Fruit fly (Drosophila melanogaster) whole organism, embryonic: ENCODE results near the gene CG6126.

Experiments
- Abd-B ChIP-seq: fragments of 200-800 bp; sonication (Bioruptor generic); optimal IDR thresholded peaks from 2 replicates; lab custom pipeline; 2018; ENCODE audit warnings: missing biosample characterization, mild to moderate bottlenecking, missing genetic modification characterization, moderate library complexity
- Ada2b ChIP-seq: fragments of 200-800 bp; sonication (Bioruptor generic); IDR thresholded peaks from 2 replicates; pipeline ENCODE4 v1.3.6; 2022; ENCODE audit warnings: missing biosample characterization, missing genetic modification characterization
- Aef1 ChIP-seq: fragments of 200-800 bp; sonication (Bioruptor generic); IDR thresholded peaks from 3 replicates; pipeline ENCODE4 v1.3.6; 2022; ENCODE audit warnings: missing biosample characterization, missing genetic modification characterization
- Atf-2 ChIP-seq: fragments of 200-800 bp; sonication (Bioruptor generic); optimal IDR thresholded peaks from 2 replicates; lab custom pipeline; 2016; ENCODE audit warnings: missing biosample characterization, missing genetic modification characterization
- Atf3 ChIP-seq: fragments of 200-800 bp; sonication (Bioruptor generic); optimal IDR thresholded peaks from 3 replicates; lab custom pipeline; 2016; ENCODE audit warnings: missing biosample characterization, missing genetic modification characterization
- B-H2 ChIP-seq: fragments of 200-800 bp; sonication (Bioruptor generic); optimal IDR thresholded peaks from 2 replicates; lab custom pipeline; 2018; ENCODE audit warnings: missing biosample characterization, mild to moderate bottlenecking, missing genetic modification characterization
- BEAF-32 ChIP-seq: fragments of 200-800 bp; sonication (Bioruptor generic); optimal IDR thresholded peaks from 3 replicates; lab custom pipeline; 2017; ENCODE audit warnings: missing biosample characterization, missing genetic modification characterization, mild to moderate bottlenecking, moderate library complexity, missing genetic modification reagents
- CG10366 ChIP-seq: fragments of 200-800 bp; sonication (Bioruptor generic); IDR thresholded peaks from 2 replicates; pipeline ENCODE4 v1.3.6; 2022; ENCODE audit warnings: missing biosample characterization, missing genetic modification characterization
- CG11695 ChIP-seq: fragments of 200-800 bp; sonication (Bioruptor generic); IDR thresholded peaks from 3 replicates; pipeline ENCODE4 v1.3.6; 2022; ENCODE audit warnings: missing biosample characterization, missing genetic modification characterization
- CG12769 ChIP-seq: fragments of 200-800 bp; sonication (Bioruptor generic); optimal IDR thresholded peaks from 2 replicates; lab custom pipeline; 2019; ENCODE audit warnings: missing biosample characterization, mild to moderate bottlenecking, missing genetic modification characterization, moderate library complexity
- CG13296 ChIP-seq: fragments of 200-800 bp; sonication (Bioruptor generic); optimal IDR thresholded peaks from 3 replicates; lab custom pipeline; 2018; ENCODE audit warnings: missing biosample characterization, mild to moderate bottlenecking, missing genetic modification characterization
- CG14014 ChIP-seq: fragments of 200-800 bp; sonication (Bioruptor generic); IDR thresholded peaks from 2 replicates; pipeline ENCODE4 v1.3.6; 2022; ENCODE audit warnings: missing biosample characterization, missing genetic modification characterization
- CG1529 ChIP-seq: fragments of 200-800 bp; sonication (Bioruptor generic); optimal IDR thresholded peaks from 3 replicates; lab custom pipeline; 2018; ENCODE audit warnings: missing biosample characterization, missing genetic modification characterization
- CG16779 ChIP-seq: fragments of 200-800 bp; sonication (Bioruptor generic); IDR thresholded peaks from 2 replicates; pipeline ENCODE4 v1.3.6; 2022; ENCODE audit warnings: missing biosample characterization, missing genetic modification characterization
- CG17186 ChIP-seq: fragments of 200-800 bp; sonication (Bioruptor generic); optimal IDR thresholded peaks from 3 replicates; lab custom pipeline; 2017; ENCODE audit warnings: missing biosample characterization, missing genetic modification reagents, missing genetic modification characterization
- CG2889 ChIP-seq: fragments of 200-800 bp; sonication (Bioruptor generic); IDR thresholded peaks from 3 replicates; pipeline ENCODE4 v1.3.6; 2022; ENCODE audit warnings: missing biosample characterization, missing genetic modification characterization
- CG33557 ChIP-seq: fragments of 200-800 bp; sonication (Bioruptor generic); optimal IDR thresholded peaks from 2 replicates; lab custom pipeline; 2019; ENCODE audit warnings: missing biosample characterization, mild to moderate bottlenecking, missing genetic modification characterization, moderate library complexity
- CG4730 ChIP-seq: fragments of 200-800 bp; sonication (Bioruptor generic); IDR thresholded peaks from 2 replicates; pipeline ENCODE4 v1.3.6; 2022; ENCODE audit warnings: missing biosample characterization, missing genetic modification characterization
- CG4854 ChIP-seq: fragments of 200-800 bp; sonication (Bioruptor generic); optimal IDR thresholded peaks from 2 replicates; lab custom pipeline; 2016; ENCODE audit warnings: missing biosample characterization, missing genetic modification characterization, inconsistent platforms
- CG6654 ChIP-seq: fragments of 200-800 bp; sonication (Bioruptor generic); optimal IDR thresholded peaks from 2 replicates; lab custom pipeline; 2017; ENCODE audit warnings: missing biosample characterization, mild to moderate bottlenecking, missing genetic modification characterization
- CG7271 ChIP-seq: fragments of 200-800 bp; sonication (Bioruptor generic); optimal IDR thresholded peaks from 2 replicates; lab custom pipeline; 2018; ENCODE audit warnings: missing biosample characterization, mild to moderate bottlenecking, missing genetic modification characterization, moderate library complexity
- CG9437 ChIP-seq: fragments of 200-800 bp; sonication (Bioruptor generic); optimal IDR thresholded peaks from 2 replicates; lab custom pipeline; 2018; ENCODE audit warnings: missing biosample characterization, mild to moderate bottlenecking, missing genetic modification characterization
- Dfd ChIP-seq, 2 experiments: fragments of >200 bp; optimal IDR thresholded peaks; 2 replicates each; lab custom pipeline; 2017; ENCODE audit warnings: missing biosample characterization in 2 of 2, missing genetic modification characterization in 2 of 2
- Fer3 ChIP-seq: fragments of 200-800 bp; sonication (Bioruptor generic); optimal IDR thresholded peaks from 2 replicates; lab custom pipeline; 2018; ENCODE audit warnings: missing biosample characterization, mild to moderate bottlenecking, missing genetic modification characterization, moderate library complexity
- GATAe ChIP-seq: fragments of 200-800 bp; sonication (Bioruptor generic); conservative IDR thresholded peaks from 2 replicates; pipeline ENCODE4 v1.3.6; 2022; ENCODE audit warnings: missing biosample characterization, missing genetic modification characterization
- HLH4C ChIP-seq: fragments of 200-800 bp; sonication (Bioruptor generic); IDR thresholded peaks from 3 replicates; pipeline ENCODE4 v1.3.6; 2022; ENCODE audit warnings: missing biosample characterization, missing genetic modification characterization; ENCODE audit not compliant: partially characterized antibody
- Hsf ChIP-seq: fragments of 200-800 bp; sonication (Bioruptor generic); optimal IDR thresholded peaks from 3 replicates; lab custom pipeline; 2016; ENCODE audit warnings: missing biosample characterization, missing genetic modification characterization
- Lhr ChIP-seq: fragments of 200-800 bp; sonication (Bioruptor generic); optimal IDR thresholded peaks from 3 replicates; lab custom pipeline; 2017; ENCODE audit warnings: mild to moderate bottlenecking, missing biosample characterization, missing genetic modification reagents, missing genetic modification characterization
- Mad ChIP-seq: fragments of 200-800 bp; sonication (Bioruptor generic); optimal IDR thresholded peaks from 2 replicates; lab custom pipeline; 2016; ENCODE audit warnings: missing biosample characterization, missing genetic modification characterization
- Mrtf ChIP-seq: fragments of 200-800 bp; sonication (Bioruptor generic); IDR thresholded peaks from 3 replicates; pipeline ENCODE4 v1.3.6; 2022; ENCODE audit warnings: missing biosample characterization, missing genetic modification characterization
- Poxn ChIP-seq: fragments of 200-800 bp; sonication (Bioruptor generic); IDR thresholded peaks from 2 replicates; pipeline ENCODE4 v1.3.6; 2022; ENCODE audit warnings: missing biosample characterization, missing genetic modification characterization
- Trl ChIP-seq, 3 experiments: fragments of >200 bp in 2 of 3; fragments of 200-800 bp in 1 of 3; sonication (Bioruptor generic) in 1 of 3; optimal IDR thresholded peaks; 2 replicates in 1 of 3; 3 replicates in 2 of 3; lab custom pipeline; 2016 to 2017; ENCODE audit warnings: missing biosample characterization in 1 of 3, missing genetic modification characterization in 1 of 3
- Xrp1 ChIP-seq: fragments of 200-800 bp; sonication (Bioruptor generic); IDR thresholded peaks from 2 replicates; pipeline ENCODE4 v1.3.6; 2022; ENCODE audit warnings: missing biosample characterization, missing genetic modification characterization
- ase ChIP-seq: fragments of 200-800 bp; sonication (Bioruptor generic); IDR thresholded peaks from 3 replicates; pipeline ENCODE4 v1.3.6; 2022; ENCODE audit warnings: missing biosample characterization, missing genetic modification characterization
- bowl ChIP-seq: fragments of 200-800 bp; sonication (Bioruptor generic); IDR thresholded peaks from 2 replicates; pipeline ENCODE4 v1.3.6; 2022; ENCODE audit warnings: missing biosample characterization, missing genetic modification characterization
- crc ChIP-seq: fragments of 200-800 bp; sonication (Bioruptor generic); optimal IDR thresholded peaks from 2 replicates; lab custom pipeline; 2016; ENCODE audit warnings: missing biosample characterization, missing genetic modification characterization
- dm ChIP-seq: fragments of 200-800 bp; sonication (Bioruptor generic); optimal IDR thresholded peaks from 3 replicates; lab custom pipeline; 2016; ENCODE audit warnings: missing biosample characterization, missing genetic modification characterization
- fru ChIP-seq: fragments of >200 bp; optimal IDR thresholded peaks from 2 replicates; lab custom pipeline; 2017
- gsb-n ChIP-seq: fragments of 200-800 bp; sonication (Bioruptor generic); optimal IDR thresholded peaks from 3 replicates; lab custom pipeline; 2018; ENCODE audit warnings: missing biosample characterization, mild to moderate bottlenecking, missing genetic modification characterization
- insv ChIP-seq, 2 experiments: fragments of 200-800 bp; sonication (Bioruptor generic); optimal IDR thresholded peaks; 3 replicates each; lab custom pipeline; 2016 to 2018; ENCODE audit warnings: missing biosample characterization in 2 of 2, missing genetic modification characterization in 2 of 2
- lmd ChIP-seq: fragments of 200-800 bp; sonication (Bioruptor generic); IDR thresholded peaks from 2 replicates; pipeline ENCODE4 v1.3.6; 2022; ENCODE audit warnings: missing biosample characterization, missing genetic modification characterization
- maf-S ChIP-seq: fragments of 200-800 bp; sonication (Bioruptor generic); optimal IDR thresholded peaks from 2 replicates; lab custom pipeline; 2016; ENCODE audit warnings: missing biosample characterization, missing genetic modification characterization
- mirr ChIP-seq: fragments of 200-800 bp; sonication (Bioruptor generic); optimal IDR thresholded peaks from 3 replicates; lab custom pipeline; 2018; ENCODE audit warnings: missing biosample characterization, mild to moderate bottlenecking, missing genetic modification characterization
- peb ChIP-seq: fragments of 200-800 bp; sonication (Bioruptor generic); IDR thresholded peaks from 2 replicates; pipeline ENCODE4 v1.3.6; 2022; ENCODE audit warnings: missing biosample characterization, missing genetic modification characterization
- sc ChIP-seq, 3 experiments: fragments of >200 bp in 2 of 3; fragments of 200-800 bp in 1 of 3; sonication (Bioruptor generic) in 1 of 3; optimal IDR thresholded peaks; 2 replicates in 2 of 3; 3 replicates in 1 of 3; lab custom pipeline; 2017; ENCODE audit warnings: mild to moderate bottlenecking in 1 of 3, missing biosample characterization in 1 of 3, missing genetic modification characterization in 1 of 3, missing genetic modification reagents in 1 of 3
- seq ChIP-seq: fragments of 200-800 bp; sonication (Bioruptor generic); IDR thresholded peaks from 2 replicates; pipeline ENCODE4 v1.3.6; 2022; ENCODE audit warnings: missing biosample characterization, missing genetic modification characterization
- ssp ChIP-seq: fragments of 200-800 bp; sonication (Bioruptor generic); IDR thresholded peaks from 2 replicates; pipeline ENCODE4 v1.3.6; 2022; ENCODE audit warnings: missing biosample characterization, missing genetic modification characterization
- tio ChIP-seq: fragments of 200-800 bp; sonication (Bioruptor generic); optimal IDR thresholded peaks from 2 replicates; lab custom pipeline; 2017; ENCODE audit warnings: missing biosample characterization, missing genetic modification characterization, inconsistent platforms
- trh ChIP-seq: fragments of 200-800 bp; sonication (Bioruptor generic); optimal IDR thresholded peaks from 2 replicates; lab custom pipeline; 2016; ENCODE audit warnings: missing biosample characterization, missing genetic modification characterization
- usp ChIP-seq: fragments of >200 bp; optimal IDR thresholded peaks from 2 replicates; lab custom pipeline; 2017; ENCODE audit warnings: missing biosample characterization, missing genetic modification characterization

Gene CG6126

dm6 chr3R:16223252-16224037 is 20.6 kb upstream of the CG6126 start (continued):
- no peak for TF ChIP-seq usp
- TF ChIP-seq Ada2b (GFP tag; lab: Robert Waterston, UW), result no peak
- peak; percentile 11 for TF ChIP-seq Hsf (GFP tag; lab: Kevin White, UChicago)
- no peak for TF ChIP-seq ase
- TF ChIP-seq Lhr (GFP tag; lab: Kevin White, UChicago), result no peak
- no peak for TF ChIP-seq Abd-B (GFP tag; lab: Kevin White, UChicago)
- peak; percentile 30 for TF ChIP-seq CG12769 (tag; lab: Kevin White, UChicago)
- no peak for TF ChIP-seq CG1529 (GFP tag; lab: Kevin White, UChicago)
- TF ChIP-seq mirr (GFP tag; lab: Kevin White, UChicago), result peak; percentile 55
- TF ChIP-seq Dfd (GFP tag; optimal IDR thresholded peaks at IDR 0.05; lab: Kevin White, UChicago), result no peak
- TF ChIP-seq CG17186 (GFP tag; lab: Kevin White, UChicago), result no peak
- peak; percentile 40 for TF ChIP-seq tio (GFP tag; lab: Kevin White, UChicago)
- no peak for TF ChIP-seq CG4854 (GFP tag; lab: Kevin White, UChicago)
- TF ChIP-seq gsb-n (tag; lab: Kevin White, UChicago), result no peak
- TF ChIP-seq Fer3 (tag; lab: Kevin White, UChicago), result peak; percentile 16
- no peak for TF ChIP-seq CG2889 (GFP tag; lab: Robert Waterston, UW)
- no peak for TF ChIP-seq insv (GFP tag; optimal IDR thresholded peaks at IDR 0.05; lab: Kevin White, UChicago)
- TF ChIP-seq Trl (optimal IDR thresholded peaks at IDR 0.05; lab: Kevin White, UChicago), result no peak
- peak; percentile 22 for TF ChIP-seq Trl (GFP tag; optimal IDR thresholded peaks at IDR 0.05; lab: Kevin White, UChicago)
- TF ChIP-seq lmd, result no peak
- no peak for TF ChIP-seq CG7271 (tag; lab: Kevin White, UChicago)
- no peak for TF ChIP-seq Mad (GFP tag; lab: Kevin White, UChicago)
- TF ChIP-seq bowl (GFP tag; lab: Robert Waterston, UW), result no peak
- no peak for TF ChIP-seq BEAF-32 (GFP tag; lab: Kevin White, UChicago)
- no peak for TF ChIP-seq CG33557 (GFP tag; lab: Kevin White, UChicago)
- TF ChIP-seq HLH4C (GFP tag; lab: Robert Waterston, UW), result no peak
- no peak for TF ChIP-seq fru (lab: Kevin White, UChicago)
- TF ChIP-seq Aef1 (GFP tag; lab: Robert Waterston, UW), result no peak
- TF ChIP-seq CG9437 (GFP tag; lab: Kevin White, UChicago), result peak; percentile 27
- peak; percentile 27; the same call in 1 of the 2 replicates for TF ChIP-seq Xrp1
- TF ChIP-seq B-H2 (GFP tag; lab: Kevin White, UChicago), result peak; percentile 35
- TF ChIP-seq seq (GFP tag; lab: Robert Waterston, UW), result no peak
- no peak for TF ChIP-seq maf-S (GFP tag; lab: Kevin White, UChicago)
- TF ChIP-seq ssp (GFP tag; lab: Robert Waterston, UW), result no peak
- peak; percentile 13 for TF ChIP-seq CG13296 (GFP tag; lab: Kevin White, UChicago)
- no peak for TF ChIP-seq CG6654 (GFP tag; lab: Kevin White, UChicago)
- TF ChIP-seq CG16779 (GFP tag; lab: Robert Waterston, UW), result 0 out of 2 replicates have a peak, but pooled peaks have one; percentile 35
- no peak for TF ChIP-seq trh (GFP tag; lab: Kevin White, UChicago)
- no peak for TF ChIP-seq CG4730 (GFP tag; lab: Robert Waterston, UW)
- peak; percentile 31 for TF ChIP-seq dm (GFP tag; lab: Kevin White, UChicago)
- no peak for TF ChIP-seq Atf3 (GFP tag; lab: Kevin White, UChicago)
- no peak for TF ChIP-seq Mrtf (GFP tag; lab: Robert Waterston, UW)
- no peak for TF ChIP-seq peb (GFP tag; lab: Robert Waterston, UW)
- no peak for TF ChIP-seq Atf-2 (GFP tag; lab: Kevin White, UChicago)
- TF ChIP-seq GATAe (GFP tag; lab: Robert Waterston, UW), result no peak
- 0 out of 2 replicates have a peak, but pooled peaks have one; percentile 8 for TF ChIP-seq CG10366 (GFP tag; lab: Robert Waterston, UW)
- TF ChIP-seq crc, result no peak
- TF ChIP-seq CG14014 (GFP tag; lab: Robert Waterston, UW), result no peak; the same call in 1 of the 2 replicates
- 0 out of 3 replicates have a peak, but pooled peaks have one; percentile 25 for TF ChIP-seq CG11695 (GFP tag; lab: Robert Waterston, UW)
- TF ChIP-seq sc (optimal IDR thresholded peaks at IDR 0.05; lab: Kevin White, UChicago), result no peak
- no peak for TF ChIP-seq sc (GFP tag; optimal IDR thresholded peaks at IDR 0.05; lab: Kevin White, UChicago)
- no peak for TF ChIP-seq Poxn (GFP tag; lab: Robert Waterston, UW)
